Fruit fly (Drosophila melanogaster) ovary, adult (tissue): ENCODE results near the gene Mst85C.

Experiments
- CG17801 ChIP-seq: fragments of 200-800 bp; optimal IDR thresholded peaks from 2 replicates; lab custom pipeline; 2019; ENCODE audit warnings: missing biosample characterization, mild to moderate bottlenecking, missing genetic modification characterization, moderate library complexity; ENCODE audit not compliant: partially characterized antibody

Mst85C gene

dm6 chr3R:9062756-9063155, 14.3 kb downstream of the Mst85C start:
- no peak for TF ChIP-seq CG17801 (GFP tag; lab: Kevin White, UChicago)

dm6 chr3R:9064874-9065273, 16.4 kb downstream of the Mst85C start, which contains the start of the genes beag and Ada:
Gene beag (minus strand): TSS chr3R:9065078.
Gene Ada (plus strand): TSS chr3R:9065183.
- peak; percentile 52 for TF ChIP-seq CG17801 (GFP tag; lab: Kevin White, UChicago)

dm6 chr3R:9068418-9068817, 20.0 kb downstream of the Mst85C start:
- no peak for TF ChIP-seq CG17801 (GFP tag; lab: Kevin White, UChicago)

DNA sequence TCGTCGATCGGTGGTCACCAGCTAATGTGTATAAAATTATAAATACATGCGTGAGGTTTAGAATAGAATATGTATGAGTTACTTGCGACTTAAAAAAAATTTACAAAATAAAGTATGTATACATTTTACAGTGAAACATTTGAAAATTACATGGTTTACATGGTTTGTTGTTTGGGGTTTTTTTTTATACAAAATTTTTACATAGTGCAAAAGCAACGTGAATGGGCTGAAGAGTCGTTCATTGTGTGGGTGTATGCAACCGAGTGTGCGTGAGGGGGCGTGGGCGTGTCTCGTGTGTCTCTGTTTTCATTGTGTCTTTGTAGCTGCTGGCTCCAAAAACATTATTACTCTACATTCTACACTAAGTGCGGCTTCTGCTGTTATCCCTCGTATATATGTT, 21.4 kb downstream of the Mst85C start:
- no peak for TF ChIP-seq CG17801 (GFP tag; lab: Kevin White, UChicago)

- no peak for TF ChIP-seq CG17801 (GFP tag; lab: Kevin White, UChicago)
These were observed 26.5 kb downstream of the Mst85C start for dm6 chr3R:9074934-9075333.

DNA sequence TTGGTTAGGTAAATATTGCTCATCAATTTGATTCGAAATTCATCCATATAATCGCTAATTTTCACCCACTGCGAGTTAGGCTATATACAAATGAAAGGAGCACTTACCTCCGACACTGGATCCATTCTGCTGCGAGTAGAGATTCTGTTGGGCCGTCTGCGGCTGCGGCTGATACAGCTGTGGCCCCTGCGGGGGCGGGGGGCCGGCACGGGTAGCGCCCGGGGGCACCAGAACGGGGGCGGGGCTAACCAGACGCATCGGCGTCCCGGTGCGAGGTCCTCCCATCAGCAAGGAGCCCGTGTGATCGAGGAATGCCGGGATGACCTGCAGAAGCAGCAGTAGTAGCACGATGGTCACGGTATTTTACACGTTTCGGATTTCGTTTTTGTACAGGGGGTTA, 31.2 kb downstream of the Mst85C start:
- no peak for TF ChIP-seq CG17801 (GFP tag; lab: Kevin White, UChicago)

DNA sequence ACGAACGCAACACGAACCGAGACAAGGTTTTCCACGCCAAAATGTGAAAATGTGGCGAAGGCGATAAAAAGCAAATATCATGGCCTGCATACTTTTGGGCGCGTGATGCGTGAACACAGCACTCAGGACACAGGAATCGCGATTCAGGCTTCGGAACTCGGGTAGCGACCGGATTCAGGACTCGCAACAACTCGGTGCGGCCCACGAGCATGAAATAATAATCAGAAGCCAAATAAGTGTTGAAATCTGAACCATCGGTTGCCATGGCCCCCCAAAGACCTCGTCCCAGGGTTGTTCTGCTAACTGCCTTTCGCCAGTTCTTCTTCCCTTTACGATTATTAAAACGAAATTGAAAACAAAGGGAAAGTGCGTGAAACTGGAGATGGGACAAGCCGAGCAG, 33.9 kb downstream of the Mst85C start:
- no peak for TF ChIP-seq CG17801 (GFP tag; lab: Kevin White, UChicago)

dm6 chr3R:9083379-9083778, 34.9 kb downstream of the Mst85C start:
- no peak for TF ChIP-seq CG17801 (GFP tag; lab: Kevin White, UChicago)

dm6 chr3R:9085306-9085705, 36.9 kb downstream of the Mst85C start:
- TF ChIP-seq CG17801 (GFP tag; lab: Kevin White, UChicago): no peak

DNA sequence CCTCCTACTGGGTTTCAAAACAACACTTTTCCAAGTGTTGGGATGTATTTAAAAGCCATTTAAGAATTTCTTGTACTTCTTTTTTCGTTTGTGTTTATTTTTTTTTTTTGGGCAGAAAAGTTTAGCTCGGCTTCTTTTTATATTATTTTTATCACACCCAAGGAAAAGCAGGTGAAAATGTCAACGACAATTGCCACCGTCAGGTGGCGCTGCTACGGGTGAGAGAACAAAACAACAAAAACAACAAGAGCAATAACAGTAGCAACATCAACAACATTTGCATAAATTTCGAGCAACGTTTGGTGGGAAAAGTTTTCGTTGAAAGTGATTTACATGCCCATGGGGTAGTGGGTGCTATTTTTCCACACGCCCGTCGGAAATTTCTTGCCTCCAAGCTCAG, 41.9 kb downstream of the Mst85C start:
- no peak for TF ChIP-seq CG17801 (GFP tag; lab: Kevin White, UChicago)
